Worm (Caenorhabditis elegans): Measurements from ENCODE around the gene fbxc-27.

fbxc-27 gene

DNA sequence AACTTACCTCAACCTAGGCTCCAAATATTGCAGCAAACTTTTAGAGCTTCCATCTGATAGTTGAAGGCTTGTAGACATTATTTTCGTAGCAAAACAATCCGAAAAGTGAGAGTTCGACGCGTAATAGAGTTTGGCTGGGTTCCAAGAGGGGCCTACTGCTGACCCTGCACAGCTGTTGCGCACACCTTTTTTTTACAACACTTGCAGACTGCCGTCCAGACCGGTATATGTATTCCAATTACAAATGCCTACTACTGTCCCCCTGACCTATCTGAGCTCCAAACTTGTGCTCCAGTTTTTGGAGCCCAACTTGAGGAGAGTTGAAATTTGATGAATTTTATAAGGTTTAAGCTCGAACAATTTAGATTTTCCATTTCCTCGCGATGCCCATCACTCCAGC lies at the start of gene fbxc-27, which contains the start of gene fbxc-24:
Gene fbxc-27 (plus strand): TSS at position 216 of the 400 bp plus-strand sequence.
Gene fbxc-24 (minus strand): TSS at position 101 of the 400 bp plus-strand sequence.
- TF ChIP-seq unc-62 (GFP tag; optimal IDR thresholded peaks at IDR 0.05): no peak

DNA sequence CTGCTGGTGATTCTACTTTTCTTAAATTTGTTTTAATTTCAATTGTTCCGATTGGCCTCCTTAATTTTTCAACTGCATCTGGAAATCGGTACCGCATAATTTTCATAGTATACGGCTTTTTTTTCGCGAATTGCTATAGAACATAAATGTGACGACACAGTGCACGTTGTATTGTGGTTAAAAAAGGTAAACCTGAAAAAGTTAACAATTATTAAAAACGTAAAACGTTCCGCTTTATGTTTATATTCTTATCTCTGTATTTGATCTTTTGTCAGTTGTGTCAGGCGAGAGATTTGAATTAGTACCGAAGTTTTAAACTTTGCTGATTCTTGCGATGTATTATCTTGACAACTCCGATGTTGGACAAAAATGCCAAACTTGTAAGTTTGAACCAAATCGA lies 48.0 kb upstream of the fbxc-27 start, which contains the start of gene Y46B2A.4:
Gene Y46B2A.4 (plus strand): TSS at position 301 of the 400 bp plus-strand sequence.
- TF ChIP-seq unc-62 (GFP tag; optimal IDR thresholded peaks at IDR 0.05): no peak

DNA sequence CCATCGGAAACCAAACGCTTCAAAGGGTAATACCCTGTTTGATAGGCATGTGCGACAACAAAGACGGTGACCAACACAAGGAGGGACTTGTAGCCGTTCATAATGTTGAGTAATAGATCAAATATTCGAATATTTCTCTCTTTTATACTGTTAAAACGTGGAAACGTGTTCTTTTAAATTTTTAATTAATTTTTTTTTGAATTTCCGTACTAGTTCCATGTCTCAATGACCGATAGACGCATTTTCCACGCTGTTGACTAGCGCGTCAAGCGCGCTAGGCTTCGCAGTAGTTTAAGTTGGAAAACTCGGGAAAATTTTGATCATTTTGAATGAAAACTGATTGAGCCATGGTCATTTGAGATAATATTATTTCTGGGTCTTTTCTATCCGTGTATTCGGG lies 42.8 kb upstream of the fbxc-27 start, which contains the start of gene Y46B2A.3:
Gene Y46B2A.3 (minus strand): TSS at position 101 of the 400 bp plus-strand sequence.
- TF ChIP-seq unc-62 (GFP tag; optimal IDR thresholded peaks at IDR 0.05): no peak

DNA sequence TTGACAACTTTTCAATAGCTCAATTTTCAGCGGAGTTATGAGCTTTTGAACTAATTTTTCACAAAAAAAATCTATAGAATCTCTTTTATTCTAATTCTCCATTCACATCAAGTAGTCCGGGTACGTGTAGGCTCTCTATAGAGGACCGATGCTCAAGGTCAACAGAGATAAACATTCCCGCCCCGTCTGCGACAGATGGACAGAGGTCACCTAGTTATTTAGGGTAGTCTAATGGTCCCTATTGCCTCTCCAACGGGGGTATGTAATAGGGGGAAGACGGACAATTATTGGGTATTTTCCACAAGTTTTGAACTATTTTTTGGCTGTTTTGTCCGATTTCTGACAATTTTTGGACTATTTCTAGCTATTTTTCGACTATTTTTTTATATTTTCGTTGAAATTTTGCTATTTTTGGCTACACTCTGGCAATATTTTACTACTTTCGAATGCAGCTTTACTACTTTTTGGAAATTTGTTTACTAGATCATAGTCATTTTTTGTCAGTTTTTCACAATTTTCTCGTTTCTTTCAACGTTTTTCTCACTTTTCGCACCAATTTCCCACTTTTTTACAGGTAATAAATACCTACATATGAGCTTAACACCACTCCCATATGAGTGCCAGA lies 41.2 kb upstream of the fbxc-27 start, which contains the start of gene fbxc-51:
Gene fbxc-51 (plus strand): TSS at position 575 of the 625 bp plus-strand sequence.
- TF ChIP-seq unc-62 (GFP tag; optimal IDR thresholded peaks at IDR 0.05): no peak

DNA sequence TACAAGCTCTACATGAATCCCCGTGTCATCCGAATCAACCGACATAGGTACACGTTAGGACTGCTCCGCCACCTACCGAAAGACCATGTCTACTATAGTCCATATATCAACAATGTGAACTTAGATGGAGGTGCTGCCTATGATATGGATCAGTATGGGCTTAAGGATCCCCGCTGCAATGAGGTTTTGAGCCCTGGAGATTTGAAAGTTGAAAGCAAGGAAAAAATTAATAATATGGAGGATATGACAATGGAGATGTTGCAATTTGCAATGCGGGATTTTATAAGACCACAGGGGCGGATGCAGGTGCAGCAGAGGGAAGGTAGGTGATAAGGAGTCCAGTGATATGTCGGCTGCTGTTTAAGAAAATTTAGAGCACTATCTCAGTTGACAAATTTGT lies 40.3 kb upstream of the fbxc-27 start:
- TF ChIP-seq unc-62 (GFP tag; optimal IDR thresholded peaks at IDR 0.05): no peak

DNA sequence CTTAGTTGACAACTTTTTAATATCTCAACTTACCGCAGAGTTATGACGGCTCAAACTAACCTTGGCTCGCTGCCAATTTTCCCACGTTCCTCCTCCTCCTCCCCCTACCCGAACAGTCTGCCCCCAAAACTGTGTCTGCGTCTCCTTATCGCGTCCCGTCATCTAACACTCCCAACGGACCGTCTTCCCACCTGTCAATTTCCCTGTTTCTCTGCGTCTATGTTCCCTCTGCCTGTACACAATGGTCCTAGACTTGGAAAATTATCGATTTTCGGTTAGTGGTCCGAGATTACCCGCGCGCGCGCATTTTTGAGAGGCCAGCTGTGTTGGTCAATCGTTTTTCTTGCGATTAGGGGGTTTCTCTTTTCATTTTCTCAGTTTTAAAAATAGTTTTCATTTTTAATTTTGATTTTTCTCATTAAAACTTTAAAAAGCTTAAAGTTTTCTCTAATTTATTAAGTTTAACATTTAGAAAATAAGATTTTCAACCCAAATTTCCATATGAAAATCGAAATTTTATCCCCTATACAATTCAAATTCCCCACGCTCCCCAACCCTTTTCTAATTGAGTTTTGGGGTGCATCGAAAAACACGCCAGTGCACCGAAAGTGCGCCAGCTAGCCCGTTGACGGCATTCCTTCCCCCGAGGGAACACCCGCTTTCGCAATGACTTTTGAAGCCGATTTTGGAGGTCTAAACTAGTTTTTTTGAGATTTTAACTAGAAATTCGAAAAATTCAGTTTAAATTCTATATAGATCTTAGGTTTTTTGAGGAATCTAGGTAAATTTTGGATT lies 36.4 kb upstream of the fbxc-27 start, which contains the start of gene alg-2:
Gene alg-2 (plus strand): TSS at position 220 of the 795 bp plus-strand sequence.
- no peak for TF ChIP-seq unc-62 (GFP tag; optimal IDR thresholded peaks at IDR 0.05)

DNA sequence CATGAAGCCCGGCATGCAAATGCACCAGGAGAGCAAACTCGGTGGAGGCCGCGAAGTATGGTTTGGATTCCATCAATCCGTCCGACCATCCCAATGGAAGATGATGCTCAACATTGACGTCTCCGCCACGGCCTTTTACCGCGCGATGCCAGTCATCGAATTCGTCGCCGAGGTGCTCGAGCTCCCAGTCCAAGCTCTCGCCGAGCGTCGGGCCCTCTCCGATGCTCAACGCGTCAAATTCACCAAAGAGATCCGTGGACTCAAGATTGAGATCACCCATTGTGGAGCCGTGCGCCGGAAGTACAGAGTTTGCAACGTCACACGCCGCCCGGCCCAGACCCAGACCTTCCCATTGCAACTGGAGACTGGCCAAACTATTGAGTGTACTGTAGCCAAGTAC lies 33.8 kb upstream of the fbxc-27 start:
- TF ChIP-seq unc-62 (GFP tag; optimal IDR thresholded peaks at IDR 0.05): no peak

DNA sequence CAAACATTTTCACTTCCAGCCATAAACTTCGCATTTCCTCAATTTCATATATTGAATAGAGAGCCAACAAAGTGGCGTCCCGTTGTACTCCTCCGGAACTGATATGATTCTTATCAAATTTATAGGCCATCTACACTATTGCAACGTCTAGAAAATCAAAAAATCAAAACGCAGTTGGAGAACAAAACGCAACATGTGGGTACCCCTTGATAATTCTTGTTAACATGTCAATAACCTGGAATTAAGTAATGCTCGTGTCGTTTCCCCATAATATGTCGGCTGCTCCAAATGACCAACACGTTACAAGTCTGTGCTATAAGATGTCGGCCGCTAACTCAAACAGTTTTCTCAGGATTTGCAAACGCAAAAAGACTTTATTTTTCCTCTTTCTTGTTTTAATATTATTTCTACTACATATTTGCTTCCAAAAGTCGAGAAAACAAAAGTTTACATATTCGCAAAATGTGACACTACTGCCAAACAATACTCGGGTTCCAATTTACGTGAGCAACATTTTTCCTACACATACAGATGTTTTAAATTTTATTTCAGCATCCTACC lies 28.8 kb upstream of the fbxc-27 start:
- no peak for TF ChIP-seq unc-62 (GFP tag; optimal IDR thresholded peaks at IDR 0.05)

DNA sequence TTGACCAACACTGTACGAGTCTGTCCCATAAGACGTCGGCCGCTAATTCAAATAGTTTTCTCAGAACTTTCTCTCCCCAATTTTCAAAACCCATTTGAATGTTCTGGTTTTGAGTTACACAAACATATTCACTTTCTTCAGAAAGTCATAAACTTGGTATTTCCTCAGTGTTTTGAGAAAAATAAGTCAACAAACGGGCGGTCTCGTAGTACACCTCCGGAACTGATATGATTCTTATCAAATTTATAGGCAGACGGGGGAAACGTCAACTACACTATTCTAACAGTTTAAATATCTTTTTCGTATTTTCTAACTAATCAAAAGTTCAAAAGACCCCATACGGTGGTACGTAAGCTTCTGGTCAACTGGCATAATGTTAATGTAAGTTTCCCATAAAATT lies 25.4 kb upstream of the fbxc-27 start:
- no peak for TF ChIP-seq unc-62 (GFP tag; optimal IDR thresholded peaks at IDR 0.05)

DNA sequence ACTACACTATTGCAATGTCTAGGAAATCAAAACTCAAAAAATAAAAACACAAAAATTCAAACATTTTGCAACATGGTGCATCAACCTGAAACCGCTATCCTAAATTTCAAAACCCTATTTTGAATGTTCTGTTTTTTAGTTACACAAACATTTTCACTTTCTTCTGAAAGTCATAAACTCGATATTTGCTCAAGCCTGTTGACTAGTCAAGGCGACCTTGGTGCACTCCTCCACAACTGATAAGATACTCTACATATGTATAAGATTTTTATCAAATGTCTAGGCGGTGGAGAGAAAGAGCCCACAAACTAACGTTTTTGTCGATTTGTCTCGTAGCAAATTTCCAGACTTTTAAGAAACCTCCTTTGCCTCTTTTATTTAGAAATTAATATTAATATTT lies 21.5 kb upstream of the fbxc-27 start, which contains the start of gene T07D3.4:
Gene T07D3.4 (plus strand): TSS at position 286 of the 400 bp plus-strand sequence.
- no peak for TF ChIP-seq unc-62 (GFP tag; optimal IDR thresholded peaks at IDR 0.05)

DNA sequence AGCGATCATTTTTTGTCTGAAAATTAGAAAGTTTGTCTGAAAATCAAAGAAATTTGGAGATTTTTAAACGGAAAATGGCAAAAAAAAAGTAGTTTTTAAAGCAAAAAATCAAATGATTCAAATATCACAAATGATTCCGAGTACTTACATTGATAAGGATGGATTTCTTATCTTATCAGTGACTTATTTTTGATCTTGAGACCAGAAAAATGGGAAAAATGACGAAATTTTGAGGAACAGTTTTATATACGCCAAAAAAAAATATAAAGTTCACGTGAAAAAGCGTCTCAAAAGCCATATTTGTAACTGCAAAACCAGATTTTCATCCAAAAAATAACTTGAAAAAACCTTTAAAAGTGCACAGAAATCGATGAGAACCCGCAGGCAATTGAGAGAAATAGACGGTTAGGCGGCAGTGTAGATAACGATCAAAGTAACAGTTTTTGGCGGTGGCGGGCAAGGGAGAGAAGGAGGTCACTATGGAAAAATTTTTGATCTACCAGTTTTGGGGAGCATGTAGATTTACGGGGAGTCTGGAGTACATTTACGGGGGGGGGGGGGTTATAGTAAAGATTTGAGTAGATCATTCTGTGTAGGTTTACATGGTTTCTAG lies 8.7 kb upstream of the fbxc-27 start, which contains the start of gene T07D3.9:
Gene T07D3.9 (minus strand): TSS at position 194 of the 613 bp plus-strand sequence.
- TF ChIP-seq unc-62 (GFP tag; optimal IDR thresholded peaks at IDR 0.05): no peak

DNA sequence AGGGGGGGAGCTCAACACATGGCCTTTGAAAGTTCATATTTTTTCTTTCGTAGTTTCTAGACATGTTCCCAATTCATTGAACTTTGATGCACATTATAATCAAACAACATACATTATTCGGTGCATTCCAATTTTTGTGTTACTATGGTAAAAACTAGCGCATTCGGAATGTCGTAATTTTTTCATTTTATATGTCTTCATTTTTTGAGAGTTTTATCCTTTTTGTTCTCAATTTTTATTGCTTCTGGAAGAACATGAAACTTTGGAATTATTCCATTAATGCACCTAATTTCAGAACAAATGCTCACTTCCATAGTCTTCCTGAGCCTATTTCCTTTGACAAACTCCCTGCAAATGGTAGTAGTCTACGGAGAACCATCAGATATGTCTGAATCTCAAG lies 7.9 kb upstream of the fbxc-27 start, which contains the start of gene T07D3.2:
Gene T07D3.2 (plus strand): TSS at position 301 of the 400 bp plus-strand sequence.
- no peak for TF ChIP-seq unc-62 (GFP tag; optimal IDR thresholded peaks at IDR 0.05)

DNA sequence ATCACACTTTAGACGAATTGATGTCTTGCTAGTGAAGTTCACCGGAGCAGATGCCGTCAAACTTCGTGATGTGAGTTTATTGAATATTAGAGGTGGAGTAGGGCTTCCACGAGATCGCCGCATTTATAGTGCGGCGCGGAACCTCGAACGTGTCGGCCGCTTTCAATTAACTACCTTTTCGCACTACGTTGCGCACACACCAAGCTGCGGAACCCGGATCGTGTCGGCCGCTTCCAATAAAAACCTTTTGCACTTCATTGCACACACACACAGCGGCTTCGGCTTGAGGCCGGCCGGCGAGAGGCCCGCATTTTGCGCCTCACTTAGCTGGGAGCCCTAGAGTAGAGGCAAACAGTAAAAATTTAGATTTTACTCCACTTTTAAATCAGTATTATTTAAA lies 4.2 kb upstream of the fbxc-27 start:
- no peak for TF ChIP-seq unc-62 (GFP tag; optimal IDR thresholded peaks at IDR 0.05)

DNA sequence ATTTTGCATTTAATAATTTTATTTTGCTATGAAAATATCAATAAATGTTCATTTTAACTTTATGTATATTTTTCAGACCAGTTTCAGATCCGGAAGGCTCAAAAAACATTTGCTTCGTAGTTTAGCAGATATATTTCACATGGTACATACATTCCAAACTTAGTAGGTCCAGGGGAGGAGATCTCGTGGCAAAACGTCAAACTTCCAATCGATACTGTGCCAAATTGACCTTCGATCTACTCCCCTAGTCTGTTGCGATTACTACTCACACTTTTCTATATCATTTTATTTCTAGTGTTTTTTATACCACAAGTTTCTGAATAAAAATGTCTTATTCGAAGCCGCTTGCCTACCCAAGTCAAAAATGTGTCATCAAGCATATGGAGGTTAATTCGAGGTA lies 2.1 kb downstream of the fbxc-27 start, which contains the start of gene fbxc-31:
Gene fbxc-31 (plus strand): TSS at position 301 of the 400 bp plus-strand sequence.
- no peak for TF ChIP-seq unc-62 (GFP tag; optimal IDR thresholded peaks at IDR 0.05)

DNA sequence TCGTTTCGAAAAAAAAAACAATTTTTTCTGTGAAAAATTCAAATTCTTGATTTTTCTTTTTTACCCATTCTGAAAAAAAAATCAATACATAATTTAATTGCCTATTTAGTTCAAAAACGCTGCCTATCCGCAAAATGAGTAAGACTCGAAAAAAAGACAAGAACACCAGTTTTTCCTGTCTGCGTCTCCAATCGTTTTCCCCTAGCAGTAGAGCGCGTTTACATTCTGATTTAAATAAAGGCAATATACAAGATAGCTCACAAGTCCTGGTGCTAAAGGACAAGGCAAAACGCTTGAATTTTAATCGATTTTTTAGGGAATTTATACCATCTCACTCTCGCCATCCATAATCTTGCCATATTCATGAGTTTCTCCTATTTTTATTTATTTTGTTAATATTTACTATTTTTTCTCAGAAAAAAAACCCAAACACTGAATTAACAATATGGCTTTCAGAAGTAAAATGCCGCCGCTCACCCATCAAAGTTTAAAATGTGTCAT lies 3.7 kb downstream of the fbxc-27 start, which contains the start of gene fbxc-33:
Gene fbxc-33 (plus strand): TSS at position 451 of the 501 bp plus-strand sequence.
- TF ChIP-seq unc-62 (GFP tag; optimal IDR thresholded peaks at IDR 0.05): no peak
